Worm (Caenorhabditis elegans) whole organism, young adult: Measurements from ENCODE around the gene F19C7.8.

ENCODE experiments used
- B0336.3 ChIP-seq: fragments of 200-800 bp; sonication (Bioruptor generic); IDR thresholded peaks from 2 replicates; pipeline ENCODE4 v1.3.6; 2022; ENCODE audit warnings: missing genetic modification characterization, missing compliant biosample characterization
- C06A6.2 ChIP-seq: fragments of 200-800 bp; sonication (Bioruptor generic); conservative IDR thresholded peaks from 2 replicates; pipeline ENCODE4 v1.3.6; 2022; ENCODE audit warnings: missing genetic modification characterization, missing compliant biosample characterization
- C17E4.6 ChIP-seq: fragments of 200-800 bp; sonication (Bioruptor generic); IDR thresholded peaks from 2 replicates; pipeline ENCODE4 v1.3.6; 2022; ENCODE audit warnings: missing genetic modification reagents, missing genetic modification characterization, missing compliant biosample characterization
- F55B11.4 ChIP-seq: sonication (generic microtip); optimal IDR thresholded peaks from 2 replicates; lab custom pipeline; 2016; ENCODE audit warnings: missing compliant biosample characterization, missing genetic modification characterization, borderline replicate concordance; ENCODE audit not compliant: insufficient read depth
- Y53F4B.3 ChIP-seq: fragments of 200-800 bp; sonication (Bioruptor generic); IDR thresholded peaks from 2 replicates; pipeline ENCODE4 v1.3.6; 2022; ENCODE audit warnings: missing genetic modification reagents, missing genetic modification characterization, missing compliant biosample characterization
- Y79H2A.3 ChIP-seq: fragments of 200-800 bp; sonication (Bioruptor generic); conservative IDR thresholded peaks from 2 replicates; pipeline ENCODE4 v1.3.6; 2022; ENCODE audit warnings: missing genetic modification reagents, missing genetic modification characterization, missing compliant biosample characterization
- Y95B8A.8 ChIP-seq: fragments of 200-800 bp; sonication (Bioruptor generic); IDR thresholded peaks from 2 replicates; pipeline ENCODE4 v1.3.6; 2022; ENCODE audit warnings: missing genetic modification reagents, missing genetic modification characterization, missing compliant biosample characterization
- ZK185.1 ChIP-seq: sonication (generic microtip); optimal IDR thresholded peaks from 2 replicates; lab custom pipeline; 2016; ENCODE audit warnings: mild to moderate bottlenecking, missing genetic modification characterization, missing compliant biosample characterization; ENCODE audit not compliant: poor library complexity, severe bottlenecking
- ama-1 ChIP-seq, 3 experiments: fragments of 150-350 bp in 1 of 3; sonication (generic microtip) in 2 of 3; optimal IDR thresholded peaks; 2 replicates each; lab custom pipeline; 2014 to 2018; ENCODE audit warnings: missing biosample characterization in 2 of 3, missing genetic modification characterization in 2 of 3, missing genetic modification reagents in 2 of 3
- atf-7 ChIP-seq: sonication (generic microtip); optimal IDR thresholded peaks from 2 replicates; lab custom pipeline; 2017; ENCODE audit warnings: mild to moderate bottlenecking, missing genetic modification characterization, missing compliant biosample characterization
- ceh-40 ChIP-seq: fragments of 200-800 bp; sonication (Bioruptor generic); IDR thresholded peaks from 2 replicates; pipeline ENCODE4 v1.3.6; 2022; ENCODE audit warnings: missing genetic modification characterization, missing compliant biosample characterization
- dox-1 ChIP-seq: fragments of 200-800 bp; sonication (Bioruptor generic); IDR thresholded peaks from 2 replicates; pipeline ENCODE4 v1.3.6; 2022; ENCODE audit warnings: missing genetic modification reagents, missing genetic modification characterization, missing compliant biosample characterization
- dpl-1 ChIP-seq: fragments of 150-350 bp; optimal IDR thresholded peaks from 2 replicates; lab custom pipeline; 2014; ENCODE audit warnings: missing biosample characterization, missing genetic modification reagents, missing genetic modification characterization
- egl-44 ChIP-seq: fragments of 200-800 bp; sonication (Bioruptor generic); IDR thresholded peaks from 2 replicates; pipeline ENCODE4 v1.3.6; 2022; ENCODE audit warnings: missing genetic modification reagents, missing genetic modification characterization, missing compliant biosample characterization
- egrh-3 ChIP-seq: fragments of 200-800 bp; sonication (Bioruptor generic); IDR thresholded peaks from 2 replicates; pipeline ENCODE4 v1.3.6; 2022; ENCODE audit warnings: missing genetic modification reagents, missing genetic modification characterization, missing compliant biosample characterization
- fkh-3 ChIP-seq: sonication (generic microtip); optimal IDR thresholded peaks from 2 replicates; lab custom pipeline; 2016; ENCODE audit warnings: mild to moderate bottlenecking, missing genetic modification characterization, missing compliant biosample characterization
- him-1 ChIP-seq: sonication (generic microtip); optimal IDR thresholded peaks from 2 replicates; lab custom pipeline; 2016; ENCODE audit warnings: missing genotype, missing genetic modification reagents, missing genetic modification characterization, missing compliant biosample characterization
- hrde-1 ChIP-seq: sonication (generic microtip); optimal IDR thresholded peaks from 2 replicates; lab custom pipeline; 2016; ENCODE audit warnings: missing genetic modification characterization, mild to moderate bottlenecking, missing compliant biosample characterization, moderate library complexity, missing genotype, missing genetic modification reagents, borderline replicate concordance
- let-607 ChIP-seq, 2 experiments: fragments of 200-800 bp in 1 of 2; sonication (Bioruptor generic) in 1 of 2; sonication (generic microtip) in 1 of 2; optimal IDR thresholded peaks; 2 replicates each; lab custom pipeline; 2016 to 2018; ENCODE audit warnings: mild to moderate bottlenecking in 2 of 2, missing compliant biosample characterization in 2 of 2, missing genetic modification characterization in 2 of 2, moderate library complexity in 2 of 2, missing genotype in 1 of 2
- lin-35 ChIP-seq, 3 experiments: fragments of 150-350 bp in 2 of 3; sonication (generic microtip) in 1 of 3; optimal IDR thresholded peaks; 2 replicates each; lab custom pipeline; 2014 to 2018; ENCODE audit warnings: missing biosample characterization in 3 of 3, missing genetic modification characterization in 3 of 3, missing genetic modification reagents in 3 of 3
- lin-40 ChIP-seq: sonication (generic microtip); optimal IDR thresholded peaks from 2 replicates; lab custom pipeline; 2016; ENCODE audit warnings: missing genetic modification characterization, mild to moderate bottlenecking, missing compliant biosample characterization, missing genotype, missing genetic modification reagents
- lin-54 ChIP-seq: fragments of 200-800 bp; sonication (Bioruptor generic); optimal IDR thresholded peaks from 2 replicates; lab custom pipeline; 2018; ENCODE audit warnings: mild to moderate bottlenecking, missing genetic modification characterization, missing compliant biosample characterization
- lsl-1 ChIP-seq: fragments of 200-800 bp; sonication (Bioruptor generic); optimal IDR thresholded peaks from 2 replicates; lab custom pipeline; 2018; ENCODE audit warnings: mild to moderate bottlenecking, missing genetic modification characterization, moderate library complexity, missing compliant biosample characterization
- lsy-27 ChIP-seq: sonication (generic microtip); optimal IDR thresholded peaks from 2 replicates; lab custom pipeline; 2017; ENCODE audit warnings: missing genetic modification characterization, mild to moderate bottlenecking, missing compliant biosample characterization, antibody characterized with exemption, missing genotype, borderline replicate concordance; ENCODE audit not compliant: insufficient read depth
- madf-3 ChIP-seq: fragments of 200-800 bp; sonication (Bioruptor generic); IDR thresholded peaks from 2 replicates; pipeline ENCODE4 v1.3.6; 2022; ENCODE audit warnings: missing genetic modification reagents, missing genetic modification characterization, missing compliant biosample characterization
- madf-8 ChIP-seq: fragments of 200-800 bp; sonication (Bioruptor generic); conservative IDR thresholded peaks from 2 replicates; pipeline ENCODE4 v1.3.6; 2022; ENCODE audit warnings: missing genetic modification reagents, missing genetic modification characterization, missing compliant biosample characterization
- nfya-1 ChIP-seq: sonication (generic microtip); optimal IDR thresholded peaks from 2 replicates; lab custom pipeline; 2017; ENCODE audit warnings: antibody characterized with exemption, missing compliant biosample characterization, missing genetic modification characterization, borderline replicate concordance; ENCODE audit not compliant: insufficient read depth
- nfya-2 ChIP-seq: fragments of 200-800 bp; sonication (Bioruptor generic); IDR thresholded peaks from 2 replicates; pipeline ENCODE4 v1.3.6; 2022; ENCODE audit warnings: missing genetic modification reagents, missing genetic modification characterization, missing compliant biosample characterization
- nhr-120 ChIP-seq: fragments of 200-800 bp; sonication (Bioruptor generic); IDR thresholded peaks from 2 replicates; pipeline ENCODE4 v1.3.6; 2022; ENCODE audit warnings: missing genetic modification characterization, missing compliant biosample characterization
- nhr-27 ChIP-seq: fragments of 200-800 bp; sonication (Bioruptor generic); optimal IDR thresholded peaks from 2 replicates; lab custom pipeline; 2018; ENCODE audit warnings: mild to moderate bottlenecking, missing genetic modification characterization, moderate library complexity, missing compliant biosample characterization
- nhr-80 ChIP-seq: sonication (generic microtip); optimal IDR thresholded peaks from 2 replicates; lab custom pipeline; 2016; ENCODE audit warnings: missing genetic modification characterization, missing compliant biosample characterization
- rcor-1 ChIP-seq: fragments of 200-800 bp; sonication (Bioruptor generic); IDR thresholded peaks from 2 replicates; pipeline ENCODE4 v1.3.6; 2022; ENCODE audit warnings: missing genetic modification reagents, missing genetic modification characterization, missing compliant biosample characterization
- repo-1 ChIP-seq: sonication (generic microtip); optimal IDR thresholded peaks from 2 replicates; lab custom pipeline; 2017; ENCODE audit warnings: mild to moderate bottlenecking, missing genetic modification characterization, missing compliant biosample characterization
- rpc-1 ChIP-seq, 2 experiments: fragments of 150-350 bp in 1 of 2; sonication (generic microtip) in 1 of 2; optimal IDR thresholded peaks; 2 replicates each; lab custom pipeline; 2014 to 2018; ENCODE audit warnings: missing biosample characterization in 1 of 2, missing genetic modification characterization in 1 of 2, missing genetic modification reagents in 1 of 2, missing genotype in 1 of 2
- snpc-1.3 ChIP-seq: sonication (generic microtip); optimal IDR thresholded peaks from 2 replicates; lab custom pipeline; 2017; ENCODE audit warnings: missing genetic modification characterization, mild to moderate bottlenecking, missing compliant biosample characterization, antibody characterized with exemption, moderate library complexity, missing genotype, missing genetic modification reagents; ENCODE audit not compliant: insufficient read depth
- snpc-3.4 ChIP-seq: sonication (generic microtip); optimal IDR thresholded peaks from 2 replicates; lab custom pipeline; 2017; ENCODE audit warnings: missing genetic modification characterization, mild to moderate bottlenecking, missing compliant biosample characterization, antibody characterized with exemption, moderate library complexity, missing genotype, missing genetic modification reagents
- somi-1 ChIP-seq: fragments of 200-800 bp; sonication (Bioruptor generic); optimal IDR thresholded peaks from 2 replicates; lab custom pipeline; 2018; ENCODE audit warnings: mild to moderate bottlenecking, missing genetic modification characterization, missing compliant biosample characterization
- sptf-2 ChIP-seq: fragments of 200-800 bp; sonication (Bioruptor generic); optimal IDR thresholded peaks from 2 replicates; lab custom pipeline; 2018; ENCODE audit warnings: mild to moderate bottlenecking, missing genetic modification characterization, missing compliant biosample characterization
- tbp1 ChIP-seq: fragments of 200-800 bp; sonication (Bioruptor generic); optimal IDR thresholded peaks from 2 replicates; lab custom pipeline; 2018; ENCODE audit warnings: mild to moderate bottlenecking, missing genetic modification characterization, missing compliant biosample characterization
- zfh-2 ChIP-seq: fragments of 200-800 bp; sonication (Bioruptor generic); conservative IDR thresholded peaks from 2 replicates; pipeline ENCODE4 v1.3.6; 2022; ENCODE audit warnings: missing genetic modification reagents, missing genetic modification characterization, missing compliant biosample characterization
- ztf-28 ChIP-seq: fragments of 200-800 bp; sonication (Bioruptor generic); IDR thresholded peaks from 2 replicates; pipeline ENCODE4 v1.3.6; 2022; ENCODE audit warnings: missing genetic modification reagents, missing genetic modification characterization, missing compliant biosample characterization
- ztf-3 ChIP-seq: fragments of 200-800 bp; sonication (Bioruptor generic); optimal IDR thresholded peaks from 2 replicates; lab custom pipeline; 2018; ENCODE audit warnings: mild to moderate bottlenecking, missing genetic modification characterization, missing compliant biosample characterization
- ztf-6 ChIP-seq: fragments of 200-800 bp; sonication (Bioruptor generic); IDR thresholded peaks from 2 replicates; pipeline ENCODE4 v1.3.6; 2022; ENCODE audit warnings: missing genetic modification reagents, missing genetic modification characterization, missing compliant biosample characterization

F19C7.8 gene

ce11 chrIV:4665079-4665478 lies 27.2 kb upstream of the F19C7.8 start, which contains the start of gene F29B9.1 (continued):
- TF ChIP-seq nfya-1 (no peak), Y53F4B.3 (GFP tag; lab: Robert Waterston, UW) (no peak), repo-1 (peak; percentile 15), nhr-27 (no peak), Y79H2A.3 (GFP tag; lab: Robert Waterston, UW) (no peak), ama-1 (optimal IDR thresholded peaks at IDR 0.05; lab: Kevin White, UChicago) (no peak), ama-1 (GFP tag; optimal IDR thresholded peaks at IDR 0.05; lab: Kevin White, UChicago) (no peak), lsl-1 (GFP tag; lab: Kevin White, UChicago) (no peak)

DNA sequence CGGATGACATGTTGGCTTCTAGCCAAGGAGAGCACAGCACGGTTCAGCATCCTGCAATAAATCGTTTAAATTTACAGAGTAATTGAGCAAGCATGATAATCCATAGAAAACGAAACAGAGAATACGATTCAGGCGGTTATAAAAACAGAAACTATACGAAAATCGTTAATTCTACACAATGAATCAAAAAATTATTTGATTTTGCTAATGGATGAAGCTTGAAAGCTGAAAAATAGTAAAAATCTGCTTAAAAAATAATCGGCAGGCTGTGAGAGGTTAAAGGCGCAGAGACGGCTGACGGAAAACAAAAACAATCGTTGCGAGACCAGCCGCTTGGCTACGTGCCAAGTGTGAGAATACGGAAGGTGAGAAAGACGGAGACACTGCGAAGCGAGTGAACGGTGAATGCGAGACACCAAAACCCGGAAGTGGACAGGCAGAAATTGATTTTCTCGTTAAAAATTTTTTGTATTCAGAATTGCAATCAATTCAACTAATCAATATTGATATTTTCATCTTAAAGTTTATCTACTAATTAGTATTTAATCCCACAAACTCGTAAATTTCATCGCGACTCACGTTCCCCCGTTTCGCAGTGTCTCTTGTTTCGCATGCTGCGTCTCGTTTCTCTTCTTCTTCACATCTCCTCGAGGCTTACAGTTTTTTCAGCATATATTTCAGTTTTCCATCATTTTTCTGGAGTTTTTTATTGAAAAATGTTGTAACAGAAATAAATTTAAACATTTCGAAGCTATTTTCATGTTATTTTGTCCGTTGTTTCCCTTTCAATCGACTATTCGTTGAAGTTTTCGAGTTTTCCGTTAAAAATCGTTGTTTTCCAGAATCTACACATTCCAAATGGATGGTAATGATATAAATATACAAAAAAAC lies 22.5 kb upstream of the F19C7.8 start, which contains the start of the genes F29B9.11 and jmjd-1.2:
TSS of gene F29B9.11 (minus strand) at position 51 of the 891 bp plus-strand sequence.
TSS of gene jmjd-1.2 (plus strand) at position 841 of the 891 bp plus-strand sequence.
- peak; percentile 72 for TF ChIP-seq egrh-3 (GFP tag; lab: Robert Waterston, UW)
- no peak for TF ChIP-seq repo-1
- peak; percentile 86 for TF ChIP-seq rcor-1 (GFP tag; lab: Robert Waterston, UW)
- TF ChIP-seq F55B11.4, result no peak
- no peak for TF ChIP-seq nfya-2 (GFP tag; lab: Robert Waterston, UW)
- TF ChIP-seq lin-54 (GFP tag; lab: Kevin White, UChicago), result peak; percentile 86
- no peak for TF ChIP-seq dpl-1
- peak; percentile 44 for TF ChIP-seq ZK185.1 (tag; lab: Kevin White, UChicago)
- peak; percentile 50 for TF ChIP-seq snpc-1.3 (tag; lab: Kevin White, UChicago)
- TF ChIP-seq nhr-80 (tag; lab: Kevin White, UChicago), result peak; percentile 68
- peak; percentile 49 for TF ChIP-seq somi-1
- peak; percentile 55 for TF ChIP-seq madf-8 (GFP tag; lab: Robert Waterston, UW)
- TF ChIP-seq atf-7, result peak; percentile 57
- TF ChIP-seq egl-44 (GFP tag; lab: Robert Waterston, UW), result peak; percentile 61; the same call in 1 of the 2 replicates
- peak; percentile 83 for TF ChIP-seq Y95B8A.8 (GFP tag; lab: Robert Waterston, UW)
- TF ChIP-seq dox-1 (GFP tag; lab: Robert Waterston, UW), result peak; percentile 96
- no peak for TF ChIP-seq sptf-2 (GFP tag; lab: Kevin White, UChicago)
- peak; percentile 28 for TF ChIP-seq ztf-3 (GFP tag; lab: Kevin White, UChicago)
- peak; percentile 71 for TF ChIP-seq tbp1 (GFP tag; lab: Kevin White, UChicago)
- no peak for TF ChIP-seq fkh-3 (tag; lab: Kevin White, UChicago)
- peak; percentile 84 for TF ChIP-seq snpc-3.4 (tag; lab: Kevin White, UChicago)
- peak in 1 of 3 experiments; percentile 67 for TF ChIP-seq lin-35 (GFP tag; optimal IDR thresholded peaks at IDR 0.05; lab: Kevin White, UChicago)
- peak; percentile 54 to 81 for TF ChIP-seq let-607 (tag; optimal IDR thresholded peaks at IDR 0.05; lab: Kevin White, UChicago)
- TF ChIP-seq nhr-120 (GFP tag; lab: Robert Waterston, UW), result no peak
- peak; percentile 82; the same call in 1 of the 2 replicates for TF ChIP-seq C17E4.6 (GFP tag; lab: Robert Waterston, UW)
- no peak for TF ChIP-seq lsy-27 (tag; lab: Kevin White, UChicago)
- TF ChIP-seq C06A6.2 (GFP tag; lab: Robert Waterston, UW), result peak; percentile 77
- no peak for TF ChIP-seq rpc-1 (optimal IDR thresholded peaks at IDR 0.05; lab: Kevin White, UChicago)
- no peak for TF ChIP-seq rpc-1 (tag; optimal IDR thresholded peaks at IDR 0.05; lab: Kevin White, UChicago)
- TF ChIP-seq madf-3, result peak; percentile 75; the same call in 1 of the 2 replicates
- TF ChIP-seq ceh-40, result no peak
- TF ChIP-seq lin-40 (tag; lab: Kevin White, UChicago), result peak; percentile 92
- peak; percentile 88; the same call in 1 of the 2 replicates for TF ChIP-seq ztf-28 (GFP tag; lab: Robert Waterston, UW)
- TF ChIP-seq hrde-1 (tag; lab: Kevin White, UChicago), result no peak
- no peak for TF ChIP-seq him-1 (tag; lab: Kevin White, UChicago)
- TF ChIP-seq zfh-2 (GFP tag; lab: Robert Waterston, UW), result peak; percentile 76; the same call in 1 of the 2 replicates
- TF ChIP-seq B0336.3, result peak; percentile 89
- no peak for TF ChIP-seq ztf-6 (GFP tag; lab: Robert Waterston, UW)
